Fruit fly (Drosophila melanogaster) whole organism, embryonic: Measurements from ENCODE around the gene Eig71Ec.
A peak's percentile ranks its signal among the peaks of the same experiment; 100 is the strongest.

Source experiments
- Abd-B ChIP-seq: fragments of 200-800 bp; sonication (Bioruptor generic); optimal IDR thresholded peaks from 2 replicates; lab custom pipeline; 2018; ENCODE audit warnings: missing biosample characterization, mild to moderate bottlenecking, missing genetic modification characterization, moderate library complexity
- Bteb2 ChIP-seq: fragments of 200-800 bp; sonication (Bioruptor generic); optimal IDR thresholded peaks from 2 replicates; lab custom pipeline; 2016; ENCODE audit warnings: missing biosample characterization, missing genetic modification characterization
- CG10267 ChIP-seq: fragments of 200-800 bp; sonication (Bioruptor generic); optimal IDR thresholded peaks from 2 replicates; lab custom pipeline; 2018; ENCODE audit warnings: missing biosample characterization, mild to moderate bottlenecking, missing genetic modification characterization, moderate library complexity
- CG10431 ChIP-seq: fragments of 200-800 bp; sonication (Bioruptor generic); optimal IDR thresholded peaks from 3 replicates; lab custom pipeline; 2018; ENCODE audit warnings: missing biosample characterization, mild to moderate bottlenecking, missing genetic modification characterization
- CG10462 ChIP-seq: fragments of 200-800 bp; sonication (Bioruptor generic); optimal IDR thresholded peaks from 2 replicates; lab custom pipeline; 2016; ENCODE audit warnings: missing biosample characterization, missing genetic modification characterization
- CG12071 ChIP-seq: fragments of 200-800 bp; sonication (Bioruptor generic); optimal IDR thresholded peaks from 3 replicates; lab custom pipeline; 2018; ENCODE audit warnings: missing biosample characterization, mild to moderate bottlenecking, missing genetic modification characterization
- CG12391 ChIP-seq: fragments of 200-800 bp; sonication (Bioruptor generic); optimal IDR thresholded peaks from 3 replicates; lab custom pipeline; 2018; ENCODE audit warnings: missing biosample characterization, mild to moderate bottlenecking, missing genetic modification characterization, moderate library complexity
- CG12942 ChIP-seq: fragments of 200-800 bp; sonication (Bioruptor generic); optimal IDR thresholded peaks from 3 replicates; lab custom pipeline; 2016; ENCODE audit warnings: missing biosample characterization, missing genetic modification characterization
- CG13287 ChIP-seq: fragments of 200-800 bp; sonication (Bioruptor generic); IDR thresholded peaks from 2 replicates; pipeline ENCODE4 v1.3.6; 2022; ENCODE audit warnings: missing biosample characterization, missing genetic modification characterization; ENCODE audit not compliant: partially characterized antibody
- CG13624 ChIP-seq: fragments of 200-800 bp; sonication (Bioruptor generic); optimal IDR thresholded peaks from 2 replicates; lab custom pipeline; 2016; ENCODE audit warnings: missing biosample characterization, missing genetic modification characterization
- CG13894 ChIP-seq: fragments of 200-800 bp; sonication (Bioruptor generic); optimal IDR thresholded peaks from 3 replicates; lab custom pipeline; 2018; ENCODE audit warnings: missing biosample characterization, mild to moderate bottlenecking, missing genetic modification characterization, moderate library complexity
- CG1603 ChIP-seq: fragments of 200-800 bp; sonication (Bioruptor generic); optimal IDR thresholded peaks from 2 replicates; lab custom pipeline; 2019; ENCODE audit warnings: missing biosample characterization, mild to moderate bottlenecking, missing genetic modification characterization, moderate library complexity
- CG18476 ChIP-seq: fragments of 200-800 bp; sonication (Bioruptor generic); optimal IDR thresholded peaks from 2 replicates; lab custom pipeline; 2016; ENCODE audit warnings: missing biosample characterization, mild to moderate bottlenecking, missing genetic modification characterization
- CG2712 ChIP-seq: fragments of 200-800 bp; optimal IDR thresholded peaks from 3 replicates; lab custom pipeline; 2019; ENCODE audit warnings: missing biosample characterization, mild to moderate bottlenecking, missing genetic modification characterization, moderate library complexity
- CG2875 ChIP-seq: fragments of 200-800 bp; sonication (Bioruptor generic); optimal IDR thresholded peaks from 2 replicates; lab custom pipeline; 2017; ENCODE audit warnings: missing biosample characterization, mild to moderate bottlenecking, missing genetic modification characterization, missing genetic modification reagents
- CG3065 ChIP-seq: fragments of 200-800 bp; sonication (Bioruptor generic); optimal IDR thresholded peaks from 2 replicates; lab custom pipeline; 2016; ENCODE audit warnings: missing biosample characterization, missing genetic modification characterization
- CG3995 ChIP-seq: fragments of 200-800 bp; sonication (Bioruptor generic); optimal IDR thresholded peaks from 3 replicates; lab custom pipeline; 2016; ENCODE audit warnings: missing biosample characterization, missing genetic modification characterization
- CG6175 ChIP-seq: fragments of 200-800 bp; sonication (Bioruptor generic); IDR thresholded peaks from 3 replicates; pipeline ENCODE4 v1.3.6; 2022; ENCODE audit warnings: missing biosample characterization, missing genetic modification characterization
- CG7839 ChIP-seq: fragments of 200-800 bp; sonication (Bioruptor generic); optimal IDR thresholded peaks from 3 replicates; lab custom pipeline; 2018; ENCODE audit warnings: missing biosample characterization, mild to moderate bottlenecking, missing genetic modification characterization, moderate library complexity
- CG9727 ChIP-seq: fragments of 200-800 bp; sonication (Bioruptor generic); optimal IDR thresholded peaks from 3 replicates; lab custom pipeline; 2017; ENCODE audit warnings: missing biosample characterization, mild to moderate bottlenecking, missing genetic modification characterization
- CrebB ChIP-seq: fragments of 200-800 bp; sonication (Bioruptor generic); optimal IDR thresholded peaks from 3 replicates; lab custom pipeline; 2018; ENCODE audit warnings: missing biosample characterization, mild to moderate bottlenecking, missing genetic modification characterization
- E2f1 ChIP-seq: fragments of 200-800 bp; sonication (Bioruptor generic); IDR thresholded peaks from 2 replicates; pipeline ENCODE4 v1.3.6; 2022; ENCODE audit warnings: missing biosample characterization, missing genetic modification characterization
- Elba2 ChIP-seq: fragments of 200-800 bp; sonication (Bioruptor generic); optimal IDR thresholded peaks from 3 replicates; lab custom pipeline; 2016; ENCODE audit warnings: missing biosample characterization, missing genetic modification characterization
- Mad ChIP-seq: fragments of 200-800 bp; sonication (Bioruptor generic); optimal IDR thresholded peaks from 2 replicates; lab custom pipeline; 2016; ENCODE audit warnings: missing biosample characterization, missing genetic modification characterization
- Med ChIP-seq: fragments of 200-800 bp; sonication (Bioruptor generic); peaks from one replicate; lab custom pipeline; 2016; ENCODE audit warnings: missing biosample characterization, missing genetic modification characterization, mild to moderate bottlenecking, inconsistent platforms, moderate library complexity
- Pdp1 ChIP-seq, 2 experiments: fragments of 200-800 bp; sonication (Bioruptor generic); optimal IDR thresholded peaks; 3 replicates each; lab custom pipeline; 2016; ENCODE audit warnings: missing biosample characterization in 2 of 2, missing genetic modification characterization in 2 of 2, mild to moderate bottlenecking in 1 of 2, moderate library complexity in 1 of 2
- Sox102F ChIP-seq: fragments of 200-800 bp; sonication (Bioruptor generic); optimal IDR thresholded peaks from 2 replicates; lab custom pipeline; 2018; ENCODE audit warnings: missing biosample characterization, mild to moderate bottlenecking, missing genetic modification characterization, moderate library complexity
- Sry-δ ChIP-seq: fragments of 200-800 bp; sonication (Bioruptor generic); optimal IDR thresholded peaks from 2 replicates; lab custom pipeline; 2016; ENCODE audit warnings: missing biosample characterization, missing genetic modification characterization
- Ssrp ChIP-seq: fragments of 200-800 bp; sonication (Bioruptor generic); optimal IDR thresholded peaks from 2 replicates; lab custom pipeline; 2018; ENCODE audit warnings: missing biosample characterization, mild to moderate bottlenecking, missing genetic modification characterization, moderate library complexity
- Xbp1 ChIP-seq: fragments of 200-800 bp; sonication (Bioruptor generic); optimal IDR thresholded peaks from 3 replicates; lab custom pipeline; 2016; ENCODE audit warnings: missing biosample characterization, mild to moderate bottlenecking, missing genetic modification characterization
- Xrp1 ChIP-seq: fragments of 200-800 bp; sonication (Bioruptor generic); IDR thresholded peaks from 2 replicates; pipeline ENCODE4 v1.3.6; 2022; ENCODE audit warnings: missing biosample characterization, missing genetic modification characterization
- ab ChIP-seq: fragments of 200-800 bp; sonication (Bioruptor generic); optimal IDR thresholded peaks from 2 replicates; lab custom pipeline; 2016; ENCODE audit warnings: missing biosample characterization, missing genetic modification characterization
- aop ChIP-seq: fragments of 200-800 bp; sonication (Bioruptor generic); IDR thresholded peaks from 2 replicates; pipeline ENCODE4 v1.3.6; 2022; ENCODE audit warnings: missing biosample characterization, missing genetic modification characterization
- bcd ChIP-seq: fragments of 200-800 bp; sonication (Bioruptor generic); optimal IDR thresholded peaks from 2 replicates; lab custom pipeline; 2017; ENCODE audit warnings: missing biosample characterization, mild to moderate bottlenecking, missing genetic modification characterization
- dmrt11E ChIP-seq: fragments of 200-800 bp; sonication (Bioruptor generic); optimal IDR thresholded peaks from 3 replicates; lab custom pipeline; 2018; ENCODE audit warnings: missing biosample characterization, mild to moderate bottlenecking, missing genetic modification characterization, moderate library complexity
- en ChIP-seq: fragments of 200-800 bp; sonication (Bioruptor generic); optimal IDR thresholded peaks from 2 replicates; lab custom pipeline; 2016; ENCODE audit warnings: missing biosample characterization, missing genetic modification characterization
- fd102C ChIP-seq: fragments of 200-800 bp; sonication (Bioruptor generic); optimal IDR thresholded peaks from 2 replicates; lab custom pipeline; 2018; ENCODE audit warnings: missing biosample characterization, mild to moderate bottlenecking, missing genetic modification characterization, moderate library complexity
- hkb ChIP-seq, 2 experiments: fragments of 200-800 bp in 1 of 2; fragments of >200 bp in 1 of 2; sonication (Bioruptor generic) in 1 of 2; IDR thresholded peaks in 1 of 2; optimal IDR thresholded peaks in 1 of 2; 2 replicates each; pipeline versions ENCODE4 v1.3.6 to Lab custom; 2017 to 2022; ENCODE audit warnings: missing biosample characterization in 1 of 2, missing genetic modification characterization in 1 of 2
- mld ChIP-seq: fragments of 200-800 bp; sonication (Bioruptor generic); IDR thresholded peaks from 3 replicates; pipeline ENCODE4 v1.3.6; 2022; ENCODE audit warnings: missing biosample characterization, missing genetic modification characterization; ENCODE audit not compliant: partially characterized antibody
- oc ChIP-seq: fragments of 200-800 bp; sonication (Bioruptor generic); optimal IDR thresholded peaks from 2 replicates; lab custom pipeline; 2018; ENCODE audit warnings: missing biosample characterization, mild to moderate bottlenecking, missing genetic modification characterization, moderate library complexity
- prd ChIP-seq, 3 experiments: fragments of >200 bp in 2 of 3; fragments of 200-800 bp in 1 of 3; sonication (Bioruptor generic) in 1 of 3; optimal IDR thresholded peaks in 2 of 3; IDR thresholded peaks in 1 of 3; 2 replicates in 2 of 3; 3 replicates in 1 of 3; pipeline versions ENCODE4 v1.3.6 to Lab custom; 2017 to 2022; ENCODE audit warnings: missing biosample characterization in 1 of 3, missing genetic modification characterization in 1 of 3
- sens ChIP-seq: fragments of 200-800 bp; sonication (Bioruptor generic); peaks from one replicate; lab custom pipeline; 2016; ENCODE audit warnings: missing biosample characterization, missing genetic modification characterization
- slou ChIP-seq: fragments of 200-800 bp; sonication (Bioruptor generic); optimal IDR thresholded peaks from 3 replicates; lab custom pipeline; 2016; ENCODE audit warnings: missing biosample characterization, missing genetic modification characterization
- trem ChIP-seq: fragments of 200-800 bp; optimal IDR thresholded peaks from 3 replicates; lab custom pipeline; 2019; ENCODE audit warnings: missing biosample characterization, mild to moderate bottlenecking, missing genetic modification characterization, moderate library complexity
- zen ChIP-seq: fragments of 200-800 bp; sonication (Bioruptor generic); optimal IDR thresholded peaks from 3 replicates; lab custom pipeline; 2018; ENCODE audit warnings: missing biosample characterization, mild to moderate bottlenecking, missing genetic modification characterization, moderate library complexity

Eig71Ec gene

DNA sequence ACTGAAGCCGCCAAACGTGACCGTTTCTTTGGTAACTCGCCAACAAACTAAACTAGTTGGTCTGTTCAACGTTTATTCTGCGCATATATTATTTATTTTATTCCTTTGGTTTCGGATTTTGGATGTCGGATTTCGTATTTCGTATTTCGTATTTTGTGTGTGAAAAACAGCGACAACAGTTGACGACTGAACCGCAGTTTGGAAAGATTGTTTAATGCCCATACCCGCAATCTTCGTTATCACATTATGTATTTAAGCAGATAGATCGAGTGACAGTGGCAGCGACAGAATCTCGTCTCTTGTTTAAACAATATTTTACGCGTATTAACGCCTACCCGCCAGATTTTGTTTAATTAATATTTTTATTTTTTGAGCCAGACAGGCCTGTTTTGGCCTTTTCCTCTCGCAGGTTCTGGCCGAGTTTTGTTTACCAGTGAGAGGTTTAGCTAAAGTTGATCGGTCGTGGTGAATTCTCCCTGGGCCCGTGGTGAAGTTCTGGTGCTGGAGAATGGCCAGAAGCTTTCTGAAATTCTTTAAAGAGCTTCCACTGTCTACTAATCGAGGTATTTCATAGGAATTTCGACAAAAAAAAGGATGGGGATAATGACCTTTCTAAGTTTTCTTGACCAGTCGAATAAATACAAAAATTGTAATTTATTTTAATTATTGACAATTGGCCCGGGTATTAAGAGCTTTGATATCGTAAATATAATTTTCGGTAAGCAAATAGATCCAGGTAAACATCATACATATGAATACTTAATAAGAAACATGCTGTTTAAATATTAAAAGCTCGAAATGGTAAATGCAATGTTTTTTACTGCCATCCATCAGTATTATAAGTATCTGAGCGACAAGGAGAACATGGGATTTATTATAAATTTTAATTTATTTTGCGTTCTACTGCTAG, 4.1 kb downstream of the Eig71Ec start, which contains the start of the genes comm3 and CG43083 (continued):
- no peak for TF ChIP-seq CG10267 (tag; lab: Kevin White, UChicago)

DNA sequence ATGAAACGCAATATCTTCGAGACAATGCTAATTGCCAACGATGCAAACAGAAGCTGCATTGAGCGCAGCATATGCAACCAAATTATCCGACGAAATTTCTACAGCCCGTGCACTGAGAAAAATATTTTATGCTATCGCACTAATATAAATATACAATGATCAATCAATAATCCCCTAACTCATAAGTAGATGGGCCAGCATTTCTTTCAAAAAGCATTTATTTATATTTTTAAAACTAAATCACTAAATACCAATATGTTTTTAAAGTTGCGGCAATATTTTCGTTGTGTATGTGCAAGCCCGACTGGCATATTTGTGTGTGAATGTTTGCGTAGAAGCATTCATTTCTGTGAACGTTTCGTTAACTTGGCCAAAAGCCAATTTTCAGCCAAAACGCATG, 5.9 kb downstream of the Eig71Ec start:
- 0 out of 2 replicates have a peak, but pooled peaks have one; percentile 24 for TF ChIP-seq Xrp1 (GFP tag; lab: Robert Waterston, UW)
- TF ChIP-seq CG13287: no peak
- TF ChIP-seq Sox102F: peak; percentile 13
- TF ChIP-seq zen (tag; lab: Kevin White, UChicago): peak; percentile 26
- no peak for TF ChIP-seq CG12942 (GFP tag; lab: Kevin White, UChicago)
- TF ChIP-seq CG12391: peak; percentile 6
- no peak for TF ChIP-seq mld (GFP tag; lab: Robert Waterston, UW)
- TF ChIP-seq Ssrp: peak; percentile 5
- TF ChIP-seq CG3995 (GFP tag; lab: Kevin White, UChicago): no peak
- TF ChIP-seq dmrt11E (tag; lab: Kevin White, UChicago): peak; percentile 46
- TF ChIP-seq ab (GFP tag; lab: Kevin White, UChicago): no peak
- no peak for TF ChIP-seq CG13624
- TF ChIP-seq CG1603 (tag; lab: Kevin White, UChicago): peak; percentile 15
- TF ChIP-seq slou: no peak
- TF ChIP-seq Sry-δ: no peak
- no peak for TF ChIP-seq Abd-B (GFP tag; lab: Kevin White, UChicago)
- TF ChIP-seq trem (tag; lab: Kevin White, UChicago): peak; percentile 4
- no peak for TF ChIP-seq Elba2 (GFP tag; lab: Kevin White, UChicago)
- TF ChIP-seq CG12071: no peak
- TF ChIP-seq CG6175 (GFP tag; lab: Robert Waterston, UW): no peak
- no peak for TF ChIP-seq hkb (optimal IDR thresholded peaks at IDR 0.05; lab: Kevin White, UChicago)
- no peak for TF ChIP-seq hkb (GFP tag; IDR thresholded peaks at IDR 0.05; lab: Robert Waterston, UW)
- TF ChIP-seq E2f1 (GFP tag; lab: Robert Waterston, UW): no peak
- TF ChIP-seq CG10431 (GFP tag; lab: Kevin White, UChicago): no peak
- TF ChIP-seq Med (GFP tag; lab: Kevin White, UChicago): peak; percentile 54
- TF ChIP-seq CG2875 (GFP tag; lab: Kevin White, UChicago): no peak
- TF ChIP-seq CG10462 (GFP tag; lab: Kevin White, UChicago): peak; percentile 4
- no peak for TF ChIP-seq CrebB
- no peak for TF ChIP-seq en (GFP tag; lab: Kevin White, UChicago)
- TF ChIP-seq CG7839 (tag; lab: Kevin White, UChicago): peak; percentile 3
- TF ChIP-seq aop (GFP tag; lab: Robert Waterston, UW): no peak
- TF ChIP-seq fd102C (GFP tag; lab: Kevin White, UChicago): no peak
- TF ChIP-seq CG13894: no peak
- TF ChIP-seq oc (tag; lab: Kevin White, UChicago): no peak
- peak; percentile 70 for TF ChIP-seq sens (GFP tag; lab: Kevin White, UChicago)
- TF ChIP-seq CG2712 (tag; lab: Kevin White, UChicago): peak; percentile 30
- TF ChIP-seq Pdp1 (GFP tag; optimal IDR thresholded peaks at IDR 0.05; lab: Kevin White, UChicago): no peak
- peak; percentile 7 for TF ChIP-seq CG9727 (GFP tag; lab: Kevin White, UChicago)
- no peak for TF ChIP-seq Bteb2 (GFP tag; lab: Kevin White, UChicago)
- TF ChIP-seq CG3065: no peak
- no peak for TF ChIP-seq Xbp1
- TF ChIP-seq bcd: no peak
- TF ChIP-seq prd (optimal IDR thresholded peaks at IDR 0.05; lab: Kevin White, UChicago): no peak
- TF ChIP-seq prd (GFP tag; IDR thresholded peaks at IDR 0.05; lab: Robert Waterston, UW): peak; percentile 38; the same call in 1 of the 3 replicates
- no peak for TF ChIP-seq Mad (GFP tag; lab: Kevin White, UChicago)
- TF ChIP-seq CG18476: no peak
